Fruit fly (Drosophila melanogaster): ENCODE data around the gene CG10237.

DNA sequence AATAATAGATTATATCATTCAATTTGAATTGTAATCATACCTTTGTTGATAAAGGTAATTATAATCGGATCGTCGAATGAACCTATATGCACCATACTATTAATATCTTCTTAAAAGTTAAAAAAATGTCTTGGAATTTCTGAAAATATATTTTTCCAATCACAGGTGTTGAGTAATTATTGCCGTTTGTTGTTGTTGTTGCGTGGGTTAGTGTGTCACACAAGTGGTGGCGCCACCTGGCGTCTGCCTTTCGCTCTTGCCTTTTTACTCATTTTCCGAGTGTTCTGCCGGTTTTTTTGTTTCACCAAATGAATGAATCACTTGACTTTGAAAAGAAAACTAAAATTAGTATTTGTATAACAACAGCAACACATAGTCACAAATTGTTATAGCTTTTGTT lies 27.4 kb downstream of the CG10237 start:
- no peak for TF ChIP-seq CG17568 (GFP tag; optimal IDR thresholded peaks at IDR 0.05)
- TF ChIP-seq cad (GFP tag; optimal IDR thresholded peaks at IDR 0.05), result no peak
- TF ChIP-seq sima (GFP tag; optimal IDR thresholded peaks at IDR 0.05), result no peak
- no peak for TF ChIP-seq CG16813 (GFP tag; IDR thresholded peaks at IDR 0.05; ENCODE audit: partially characterized antibody)
- no peak for TF ChIP-seq psq (GFP tag; optimal IDR thresholded peaks at IDR 0.05)
- TF ChIP-seq org-1 (GFP tag; optimal IDR thresholded peaks at IDR 0.05), result no peak
- TF ChIP-seq E2f2 (GFP tag; IDR thresholded peaks at IDR 0.05), result no peak
- TF ChIP-seq CG12391 (tag; optimal IDR thresholded peaks at IDR 0.05), result no peak
- no peak for TF ChIP-seq pros (GFP tag; optimal IDR thresholded peaks at IDR 0.05)
- TF ChIP-seq CG30020 (tag; optimal IDR thresholded peaks at IDR 0.05), result no peak
- TF ChIP-seq Sox100B (GFP tag; optimal IDR thresholded peaks at IDR 0.05), result no peak
- no peak for TF ChIP-seq sens-2 (GFP tag; IDR thresholded peaks at IDR 0.05)
